Worm (Caenorhabditis elegans): ENCODE data around the gene ndub-6.

ndub-6 gene

ce11 chrIV:11623759-11624287 lies 28.4 kb upstream of the ndub-6 start:
- TF ChIP-seq snpc-4 (GFP tag; optimal IDR thresholded peaks at IDR 0.05) (no peak), snpc-4 (tag; optimal IDR thresholded peaks at IDR 0.05) (no peak), nhr-80 (tag; optimal IDR thresholded peaks at IDR 0.05) (peak; percentile 66), ceh-27 (GFP tag; optimal IDR thresholded peaks at IDR 0.05) (no peak), cebp-1 (GFP tag; IDR thresholded peaks at IDR 0.05) (no peak), cebp-1 (tag; optimal IDR thresholded peaks at IDR 0.05) (peak; percentile 14)

ce11 chrIV:11625482-11625881 lies 26.7 kb upstream of the ndub-6 start, which contains the start of gene lys-5:
Gene lys-5 (minus strand): TSS chrIV:11625582.
- TF ChIP-seq cebp-2 (GFP tag; IDR thresholded peaks at IDR 0.05), result no peak
- TF ChIP-seq nfyb-1 (GFP tag; IDR thresholded peaks at IDR 0.05), result no peak

- TF ChIP-seq die-1 (tag; optimal IDR thresholded peaks at IDR 0.05) (no peak), T26A5.8 (tag; optimal IDR thresholded peaks at IDR 0.05) (no peak), ztf-3 (GFP tag; optimal IDR thresholded peaks at IDR 0.05) (no peak), egrh-3 (GFP tag; IDR thresholded peaks at IDR 0.05) (no peak), hmg-20 (GFP tag; IDR thresholded peaks at IDR 0.05) (no peak), gei-17 (GFP tag; optimal IDR thresholded peaks at IDR 0.05) (no peak), mcd-1 (GFP tag; IDR thresholded peaks at IDR 0.05) (no peak), F55B11.4 (tag; optimal IDR thresholded peaks at IDR 0.05; ENCODE audit: borderline replicate concordance, insufficient read depth) (no peak), ceh-91 (GFP tag; IDR thresholded peaks at IDR 0.05) (no peak), ztf-22 (GFP tag; optimal IDR thresholded peaks at IDR 0.05) (no peak), dpff-1 (tag; optimal IDR thresholded peaks at IDR 0.05) (no peak), lsl-1 (GFP tag; optimal IDR thresholded peaks at IDR 0.05) (no peak), rec-8 (tag; optimal IDR thresholded peaks at IDR 0.05) (no peak), aptf-2 (GFP tag; conservative IDR thresholded peaks at IDR 0.05) (no peak), ceh-40 (GFP tag; IDR thresholded peaks at IDR 0.05) (no peak)
Observed at ce11 chrIV:11627847-11628246, 24.4 kb upstream of the ndub-6 start, which contains the start of gene lys-6. Gene lys-6 (minus strand): TSS chrIV:11627947.

DNA sequence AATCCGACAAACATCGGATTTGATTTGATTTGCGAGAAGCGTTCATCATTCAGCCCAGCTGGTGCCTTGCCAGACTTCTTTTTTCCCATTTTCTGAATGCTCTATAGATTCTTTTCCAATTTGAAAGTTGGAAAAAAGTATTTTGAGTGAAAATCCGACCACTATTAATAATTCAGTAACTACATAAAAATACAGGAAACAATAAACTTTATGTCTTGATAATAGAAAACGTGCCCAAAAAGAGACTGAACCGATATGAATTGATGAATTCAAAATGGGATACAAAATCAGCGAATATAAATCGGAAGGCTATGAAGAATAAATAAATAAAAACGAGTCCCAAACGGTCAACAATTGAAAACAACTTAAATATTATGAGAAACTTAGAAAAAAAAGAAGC lies 20.5 kb upstream of the ndub-6 start, which contains the start of gene F58B3.4:
Gene F58B3.4 (minus strand): TSS at position 101 of the 400 bp plus-strand sequence.
- TF ChIP-seq madf-6 (GFP tag; IDR thresholded peaks at IDR 0.05) (peak; percentile 50), nhr-90 (tag; optimal IDR thresholded peaks at IDR 0.05) (no peak)

ce11 chrIV:11635437-11636408 lies 16.5 kb upstream of the ndub-6 start, which contains the start of gene mars-1:
Gene mars-1 (minus strand): TSS chrIV:11635487.
- TF ChIP-seq ceh-27 (GFP tag; optimal IDR thresholded peaks at IDR 0.05), result peak; percentile 8
- no peak for TF ChIP-seq aptf-3 (GFP tag; IDR thresholded peaks at IDR 0.05)
- no peak for TF ChIP-seq ccch-3 (GFP tag; optimal IDR thresholded peaks at IDR 0.05)
- no peak for TF ChIP-seq let-526 (GFP tag; IDR thresholded peaks at IDR 0.05)
- no peak for TF ChIP-seq snpc-1.3 (tag; optimal IDR thresholded peaks at IDR 0.05; ENCODE audit: insufficient read depth)
- peak; percentile 18 for TF ChIP-seq lin-40 (tag; optimal IDR thresholded peaks at IDR 0.05)
- no peak for TF ChIP-seq Y67H2A.10 (GFP tag; conservative IDR thresholded peaks at IDR 0.05)
- no peak for TF ChIP-seq tlf-1 (GFP tag; optimal IDR thresholded peaks at IDR 0.05)
- TF ChIP-seq ceh-40 (GFP tag; IDR thresholded peaks at IDR 0.05), result no peak
- no peak for TF ChIP-seq nfya-1 (tag; optimal IDR thresholded peaks at IDR 0.05; ENCODE audit: borderline replicate concordance, insufficient read depth)
- 0 out of 2 replicates have a peak, but pooled peaks have one; percentile 24 for TF ChIP-seq pbrm-1 (GFP tag; IDR thresholded peaks at IDR 0.05)
- TF ChIP-seq mes-4 (tag; optimal IDR thresholded peaks at IDR 0.05), result no peak
- no peak for TF ChIP-seq die-1 (tag; optimal IDR thresholded peaks at IDR 0.05)
- no peak for TF ChIP-seq nhr-27 (tag; optimal IDR thresholded peaks at IDR 0.05)
- TF ChIP-seq attf-6 (GFP tag; IDR thresholded peaks at IDR 0.05), result no peak
- TF ChIP-seq dpff-1 (tag; optimal IDR thresholded peaks at IDR 0.05), result no peak
- no peak for TF ChIP-seq rpc-1 (optimal IDR thresholded peaks at IDR 0.05)
- no peak for TF ChIP-seq rpc-1 (tag; optimal IDR thresholded peaks at IDR 0.05)
- TF ChIP-seq nhr-179 (tag; optimal IDR thresholded peaks at IDR 0.05), result no peak

Measured in whole organism, young adult.